Fruit fly (Drosophila melanogaster) whole organism, wandering third instar larva: Measurements from ENCODE around the gene CG31560.

Experiments used
- Abd-B ChIP-seq: fragments of >200 bp; optimal IDR thresholded peaks from 2 replicates; lab custom pipeline; 2017; ENCODE audit warnings: missing biosample characterization, missing genetic modification characterization
- Dfd ChIP-seq: fragments of >200 bp; optimal IDR thresholded peaks from 2 replicates; lab custom pipeline; 2017; ENCODE audit warnings: missing biosample characterization, missing genetic modification characterization
- Dif ChIP-seq: fragments of 200-275, 200-300 bp; sonication (Bioruptor generic); optimal IDR thresholded peaks from 2 replicates; lab custom pipeline; 2018; ENCODE audit warnings: missing biosample characterization, missing genetic modification characterization; ENCODE audit not compliant: partially characterized antibody
- GATAd ChIP-seq: sonication (Bioruptor generic); optimal IDR thresholded peaks from 2 replicates; lab custom pipeline; 2016; ENCODE audit warnings: missing biosample characterization, missing genetic modification characterization
- HLH106 ChIP-seq: fragments of 200-800 bp; optimal IDR thresholded peaks from 3 replicates; lab custom pipeline; 2019; ENCODE audit warnings: missing biosample characterization, mild to moderate bottlenecking, missing genetic modification characterization, moderate library complexity
- Hr78 ChIP-seq: fragments of >200 bp; optimal IDR thresholded peaks from 2 replicates; lab custom pipeline; 2017; ENCODE audit warnings: missing biosample characterization, missing genetic modification characterization
- Hr83 ChIP-seq: fragments of 200-300 bp; sonication (Bioruptor generic); optimal IDR thresholded peaks from 2 replicates; lab custom pipeline; 2016; ENCODE audit warnings: missing biosample characterization, mild to moderate bottlenecking, missing genetic modification characterization, moderate library complexity; ENCODE audit not compliant: poor library complexity, severe bottlenecking
- Jra ChIP-seq: sonication (Bioruptor generic); optimal IDR thresholded peaks from 2 replicates; lab custom pipeline; 2016; ENCODE audit warnings: missing biosample characterization, missing genetic modification characterization
- Myc ChIP-seq: fragments of >200 bp; optimal IDR thresholded peaks from 2 replicates; lab custom pipeline; 2017
- OdsH ChIP-seq: fragments of 200-800 bp; sonication (Bioruptor generic); optimal IDR thresholded peaks from 2 replicates; lab custom pipeline; 2016; ENCODE audit warnings: missing biosample characterization, mild to moderate bottlenecking, missing genetic modification characterization
- Rel ChIP-seq, 2 experiments: fragments of 200-800 bp; sonication (Bioruptor generic) in 1 of 2; optimal IDR thresholded peaks; 2 replicates in 1 of 2; 3 replicates in 1 of 2; lab custom pipeline; 2016 to 2019; ENCODE audit warnings: mild to moderate bottlenecking in 2 of 2, missing biosample characterization in 2 of 2, missing genetic modification characterization in 2 of 2, moderate library complexity in 1 of 2
- Sp1 ChIP-seq: fragments of 200-800 bp; sonication (Bioruptor generic); optimal IDR thresholded peaks from 3 replicates; lab custom pipeline; 2019; ENCODE audit warnings: missing biosample characterization, mild to moderate bottlenecking, missing genetic modification characterization, moderate library complexity
- Vsx2 ChIP-seq: fragments of 200-300, 225-300 bp; sonication (Bioruptor generic); optimal IDR thresholded peaks from 2 replicates; lab custom pipeline; 2018; ENCODE audit warnings: missing biosample characterization, missing genetic modification characterization; ENCODE audit not compliant: partially characterized antibody
- br ChIP-seq: fragments of 200-800 bp; sonication (Bioruptor generic); optimal IDR thresholded peaks from 2 replicates; lab custom pipeline; 2016; ENCODE audit warnings: missing biosample characterization, missing genetic modification characterization
- brk ChIP-seq: fragments of 200-800 bp; sonication (Bioruptor generic); optimal IDR thresholded peaks from 2 replicates; lab custom pipeline; 2016; ENCODE audit warnings: missing biosample characterization, mild to moderate bottlenecking, missing genetic modification characterization
- dl ChIP-seq, 2 experiments: fragments of 175-275, 200-275 bp in 1 of 2; fragments of 200-275 bp in 1 of 2; sonication (Bioruptor generic); optimal IDR thresholded peaks; lab custom pipeline; 2018; ENCODE audit warnings: mild to moderate bottlenecking in 2 of 2, missing biosample characterization in 2 of 2, missing genetic modification characterization in 2 of 2, moderate library complexity in 2 of 2; ENCODE audit not compliant: partially characterized antibody in 2 of 2, insufficient read depth in 1 of 2
- dmrt93B ChIP-seq: fragments of 200-800 bp; sonication (Bioruptor generic); optimal IDR thresholded peaks from 2 replicates; lab custom pipeline; 2018; ENCODE audit warnings: missing biosample characterization, mild to moderate bottlenecking, missing genetic modification characterization
- dsf ChIP-seq: sonication (Bioruptor generic); optimal IDR thresholded peaks from 2 replicates; lab custom pipeline; 2016; ENCODE audit warnings: missing biosample characterization, missing genetic modification characterization, borderline replicate concordance
- ey ChIP-seq: fragments of 200-800 bp; sonication (Bioruptor generic); optimal IDR thresholded peaks from 2 replicates; lab custom pipeline; 2016; ENCODE audit warnings: missing biosample characterization, missing genetic modification characterization
- foxo ChIP-seq, 2 experiments: fragments of 200-800 bp; sonication (Bioruptor generic); optimal IDR thresholded peaks; 2 replicates in 1 of 2; 3 replicates in 1 of 2; lab custom pipeline; 2016 to 2017; ENCODE audit warnings: missing biosample characterization in 2 of 2, missing genetic modification characterization in 2 of 2
- h ChIP-seq: fragments of 200-800 bp; sonication (Bioruptor generic); optimal IDR thresholded peaks from 3 replicates; lab custom pipeline; 2016; ENCODE audit warnings: missing biosample characterization, mild to moderate bottlenecking, missing genetic modification characterization
- jim ChIP-seq: fragments of 175-275, 200-325 bp; sonication (Bioruptor generic); optimal IDR thresholded peaks from 2 replicates; lab custom pipeline; 2016; ENCODE audit warnings: missing biosample characterization, mild to moderate bottlenecking, missing genetic modification characterization
- lola ChIP-seq: fragments of >200 bp; optimal IDR thresholded peaks from 2 replicates; lab custom pipeline; 2017; ENCODE audit warnings: missing biosample characterization, missing genetic modification characterization
- pan ChIP-seq: fragments of >200 bp; optimal IDR thresholded peaks from 2 replicates; lab custom pipeline; 2017
- rgr ChIP-seq: fragments of 200-800 bp; sonication (Bioruptor generic); optimal IDR thresholded peaks from 3 replicates; lab custom pipeline; 2016; ENCODE audit warnings: missing biosample characterization, mild to moderate bottlenecking, missing genetic modification characterization
- sage ChIP-seq: fragments of 200-800 bp; sonication (Bioruptor generic); optimal IDR thresholded peaks from 2 replicates; lab custom pipeline; 2016; ENCODE audit warnings: missing biosample characterization, mild to moderate bottlenecking, missing genetic modification characterization
- sv ChIP-seq: fragments of 200-800 bp; sonication (Bioruptor generic); optimal IDR thresholded peaks from 3 replicates; lab custom pipeline; 2016; ENCODE audit warnings: missing biosample characterization, missing genetic modification characterization
- tai ChIP-seq: sonication (Bioruptor generic); optimal IDR thresholded peaks from 2 replicates; lab custom pipeline; 2016; ENCODE audit warnings: missing biosample characterization, missing genetic modification characterization
- usp ChIP-seq: fragments of >200 bp; optimal IDR thresholded peaks from 2 replicates; lab custom pipeline; 2017; ENCODE audit warnings: missing biosample characterization, missing genetic modification characterization
- woc ChIP-seq: sonication (Bioruptor generic); optimal IDR thresholded peaks from 2 replicates; lab custom pipeline; 2016; ENCODE audit warnings: missing biosample characterization, mild to moderate bottlenecking, missing genetic modification characterization

Gene CG31560

DNA sequence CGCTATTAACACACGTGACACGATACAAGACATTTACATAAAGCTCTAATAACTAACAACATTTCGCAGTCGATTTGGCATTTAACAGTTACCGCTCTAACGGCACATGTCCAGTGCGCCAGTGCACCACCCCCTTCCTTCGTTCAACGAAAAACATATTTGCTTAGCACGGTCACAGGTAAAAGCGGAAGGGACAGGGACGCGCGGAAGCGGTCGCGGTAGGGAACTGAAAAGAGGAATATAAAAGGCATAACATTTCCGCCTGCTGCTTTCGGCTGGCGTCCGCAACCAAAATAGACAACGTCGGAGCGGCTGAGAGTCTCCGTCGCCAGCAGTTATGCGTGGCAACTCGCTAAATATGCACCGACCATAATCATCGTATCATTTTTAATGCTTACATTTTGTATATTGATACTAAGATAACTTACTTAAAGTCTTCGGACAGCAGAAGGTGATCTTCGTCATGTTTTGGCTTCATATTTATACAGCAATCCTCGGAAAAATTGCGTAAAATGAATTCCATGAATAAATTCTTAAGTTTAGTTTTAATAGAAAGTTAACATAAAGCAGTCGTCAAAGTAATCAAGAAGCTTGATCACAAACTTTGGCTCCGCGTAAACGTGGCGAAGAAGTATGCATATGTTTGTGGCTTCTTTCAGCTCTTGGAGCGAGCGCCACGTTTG, 42.1 kb downstream of the CG31560 start:
- TF ChIP-seq Rel (GFP tag; optimal IDR thresholded peaks at IDR 0.05; lab: Kevin White, UChicago) (no peak), Rel (tag; optimal IDR thresholded peaks at IDR 0.05; lab: Kevin White, UChicago) (no peak), Dif (GFP tag; lab: Kevin White, UChicago) (no peak), rgr (GFP tag; lab: Kevin White, UChicago) (peak; percentile 18), HLH106 (tag; lab: Kevin White, UChicago) (peak; percentile 2), dmrt93B (GFP tag; lab: Kevin White, UChicago) (no peak), foxo (GFP tag; optimal IDR thresholded peaks at IDR 0.05; lab: Kevin White, UChicago) (peak in 1 of 2 experiments; percentile 22), Myc (lab: Kevin White, UChicago) (no peak), dsf (GFP tag; lab: Kevin White, UChicago) (no peak), woc (GFP tag; lab: Kevin White, UChicago) (no peak)

- TF ChIP-seq dmrt93B (GFP tag; lab: Kevin White, UChicago) (no peak), rgr (GFP tag; lab: Kevin White, UChicago) (no peak), tai (GFP tag; lab: Kevin White, UChicago) (no peak), Dfd (GFP tag; lab: Kevin White, UChicago) (no peak), pan (lab: Kevin White, UChicago) (no peak), lola (no peak), GATAd (GFP tag; lab: Kevin White, UChicago) (no peak), Hr78 (GFP tag; lab: Kevin White, UChicago) (no peak), jim (GFP tag; lab: Kevin White, UChicago) (no peak), sage (GFP tag; lab: Kevin White, UChicago) (no peak), Abd-B (GFP tag; lab: Kevin White, UChicago) (no peak), Sp1 (GFP tag; lab: Kevin White, UChicago) (no peak), woc (GFP tag; lab: Kevin White, UChicago) (no peak), OdsH (no peak), Rel (GFP tag; optimal IDR thresholded peaks at IDR 0.05; lab: Kevin White, UChicago) (no peak), Rel (tag; optimal IDR thresholded peaks at IDR 0.05; lab: Kevin White, UChicago) (no peak), HLH106 (tag; lab: Kevin White, UChicago) (no peak), Vsx2 (no peak), sv (GFP tag; lab: Kevin White, UChicago) (no peak), Dif (GFP tag; lab: Kevin White, UChicago) (no peak), Jra (no peak)
- TF ChIP-seq, all 38 proteins: peak for 0
Observed at dm6 chr3R:6352436-6352835, 42.7 kb downstream of the CG31560 start.

DNA sequence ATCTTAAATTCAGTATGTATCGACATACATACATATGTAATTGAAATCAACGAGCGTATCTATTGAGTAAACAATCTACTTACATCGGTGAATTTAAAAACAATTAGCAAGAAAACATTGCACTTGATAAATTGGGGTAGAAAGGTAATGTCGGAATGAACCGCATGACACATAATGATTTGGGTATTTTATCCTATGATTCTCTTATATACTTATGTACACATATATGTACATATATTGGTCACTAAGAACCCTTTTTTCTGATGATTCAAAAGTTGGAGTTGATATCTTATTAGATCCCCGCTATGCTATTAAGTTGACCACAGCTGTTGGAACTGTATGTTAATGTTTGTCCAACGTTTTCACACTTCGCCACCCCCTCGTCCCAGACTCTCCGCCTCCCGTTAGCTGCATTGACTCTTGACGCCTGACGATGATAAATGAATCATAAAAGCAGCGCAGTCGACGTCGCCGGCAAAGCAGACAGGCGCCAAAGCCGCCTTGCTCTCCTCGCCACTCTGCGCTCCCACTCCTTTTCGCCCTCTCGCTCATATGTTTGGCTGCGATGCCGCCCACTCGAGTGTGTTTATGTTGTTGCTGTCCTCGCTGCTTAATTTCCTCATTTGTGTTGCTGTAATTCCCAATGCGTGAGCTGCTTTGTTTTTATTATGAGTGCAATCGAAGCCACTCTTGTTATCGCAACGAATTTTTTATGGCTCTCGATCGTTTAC, 43.3 kb downstream of the CG31560 start:
- TF ChIP-seq h (GFP tag; lab: Kevin White, UChicago) (peak; percentile 14), HLH106 (tag; lab: Kevin White, UChicago) (peak; percentile 23), ey (no peak), foxo (GFP tag; optimal IDR thresholded peaks at IDR 0.05; lab: Kevin White, UChicago) (peak in 1 of 2 experiments; percentile 10), Hr83 (GFP tag; lab: Kevin White, UChicago) (peak; percentile 55), brk (no peak), Rel (GFP tag; optimal IDR thresholded peaks at IDR 0.05; lab: Kevin White, UChicago) (peak; percentile 28), Rel (tag; optimal IDR thresholded peaks at IDR 0.05; lab: Kevin White, UChicago) (peak; percentile 81), usp (GFP tag; lab: Kevin White, UChicago) (no peak), dl (GFP tag; optimal IDR thresholded peaks at IDR 0.05; lab: Kevin White, UChicago; ENCODE audit: insufficient read depth in 1 of 2, partially characterized antibody in 2 of 2) (peak in 1 of 2 experiments; percentile 40), Jra (no peak), br (GFP tag; lab: Kevin White, UChicago) (peak; percentile 9)
